Fruit fly (Drosophila melanogaster) whole organism, embryonic: ENCODE results near the gene CG7231.

ENCODE experiments used
- Bdp1 ChIP-seq: fragments of 200-800 bp; sonication (Bioruptor generic); optimal IDR thresholded peaks from 3 replicates; lab custom pipeline; 2016; ENCODE audit warnings: missing biosample characterization, missing genetic modification characterization
- CG11695 ChIP-seq: fragments of 200-800 bp; sonication (Bioruptor generic); IDR thresholded peaks from 3 replicates; pipeline ENCODE4 v1.3.6; 2022; ENCODE audit warnings: missing biosample characterization, missing genetic modification characterization
- CG1233 ChIP-seq: fragments of 200-800 bp; sonication (Bioruptor generic); optimal IDR thresholded peaks from 4 replicates; lab custom pipeline; 2018; ENCODE audit warnings: missing biosample characterization, mild to moderate bottlenecking, missing genetic modification characterization
- CG15514 ChIP-seq: fragments of 200-800 bp; sonication (Bioruptor generic); optimal IDR thresholded peaks from 3 replicates; lab custom pipeline; 2017; ENCODE audit warnings: missing biosample characterization, missing genetic modification characterization, mild to moderate bottlenecking, moderate library complexity, missing genetic modification reagents
- CG18476 ChIP-seq: fragments of 200-800 bp; sonication (Bioruptor generic); optimal IDR thresholded peaks from 2 replicates; lab custom pipeline; 2016; ENCODE audit warnings: missing biosample characterization, mild to moderate bottlenecking, missing genetic modification characterization
- CG6654 ChIP-seq: fragments of 200-800 bp; sonication (Bioruptor generic); optimal IDR thresholded peaks from 2 replicates; lab custom pipeline; 2017; ENCODE audit warnings: missing biosample characterization, mild to moderate bottlenecking, missing genetic modification characterization
- CG7745 ChIP-seq: fragments of 200-800 bp; sonication (Bioruptor generic); optimal IDR thresholded peaks from 2 replicates; lab custom pipeline; 2018; ENCODE audit warnings: missing biosample characterization, mild to moderate bottlenecking, missing genetic modification characterization, moderate library complexity
- CG9817 ChIP-seq: fragments of 200-800 bp; sonication (Bioruptor generic); optimal IDR thresholded peaks from 2 replicates; lab custom pipeline; 2018; ENCODE audit warnings: missing biosample characterization, mild to moderate bottlenecking, missing genetic modification characterization, moderate library complexity
- D ChIP-seq, 2 experiments: fragments of 200-800 bp in 1 of 2; fragments of >200 bp in 1 of 2; sonication (Bioruptor generic) in 1 of 2; optimal IDR thresholded peaks; 2 replicates in 1 of 2; 3 replicates in 1 of 2; lab custom pipeline; 2017; ENCODE audit warnings: mild to moderate bottlenecking in 1 of 2, missing biosample characterization in 1 of 2, missing genetic modification characterization in 1 of 2, missing genetic modification reagents in 1 of 2
- bbx ChIP-seq: fragments of 200-800 bp; sonication (Bioruptor generic); IDR thresholded peaks from 2 replicates; pipeline ENCODE4 v1.3.6; 2022; ENCODE audit warnings: missing biosample characterization, missing genetic modification characterization; ENCODE audit not compliant: partially characterized antibody
- cato ChIP-seq: fragments of 200-800 bp; sonication (Bioruptor generic); optimal IDR thresholded peaks from 2 replicates; lab custom pipeline; 2016; ENCODE audit warnings: missing biosample characterization, missing genetic modification characterization, borderline replicate concordance
- phol ChIP-seq: fragments of 200-800 bp; sonication (Bioruptor generic); optimal IDR thresholded peaks from 3 replicates; lab custom pipeline; 2018; ENCODE audit warnings: missing biosample characterization, mild to moderate bottlenecking, missing genetic modification characterization, moderate library complexity
- sens ChIP-seq: fragments of 200-800 bp; sonication (Bioruptor generic); peaks from one replicate; lab custom pipeline; 2016; ENCODE audit warnings: missing biosample characterization, missing genetic modification characterization
- sqz ChIP-seq: fragments of 200-800 bp; sonication (Bioruptor generic); optimal IDR thresholded peaks from 3 replicates; lab custom pipeline; 2018; ENCODE audit warnings: missing biosample characterization, mild to moderate bottlenecking, missing genetic modification characterization

- TF ChIP-seq CG11695 (no peak), CG7745 (tag; lab: Kevin White, UChicago) (no peak), sqz (GFP tag; lab: Kevin White, UChicago) (no peak), bbx (GFP tag; lab: Robert Waterston, UW) (no peak), phol (tag; lab: Kevin White, UChicago) (no peak), CG18476 (no peak), CG6654 (GFP tag; lab: Kevin White, UChicago) (no peak), sens (GFP tag; lab: Kevin White, UChicago) (no peak), D (optimal IDR thresholded peaks at IDR 0.05; lab: Kevin White, UChicago) (no peak), D (GFP tag; optimal IDR thresholded peaks at IDR 0.05; lab: Kevin White, UChicago) (no peak), CG1233 (GFP tag; lab: Kevin White, UChicago) (no peak), CG9817 (no peak), Bdp1 (no peak), cato (no peak), CG15514 (no peak)
Observed at dm6 chr2L:7986210-7986609, 2.5 kb downstream of the CG7231 start.
